Worm (Caenorhabditis elegans) whole organism, late embryonic: ENCODE data around the gene F28A10.8.

Source experiments
- C38D4.7 ChIP-seq: fragments of 200-800 bp; sonication (Bioruptor generic); optimal IDR thresholded peaks from 2 replicates; lab custom pipeline; 2018; ENCODE audit warnings: mild to moderate bottlenecking, missing genetic modification characterization, moderate library complexity, missing compliant biosample characterization
- K02D7.2 ChIP-seq: sonication (generic microtip); optimal IDR thresholded peaks from 2 replicates; lab custom pipeline; 2017; ENCODE audit warnings: mild to moderate bottlenecking, missing genetic modification characterization, missing compliant biosample characterization
- T23F11.4 ChIP-seq: fragments of 200-800 bp; sonication (Bioruptor generic); optimal IDR thresholded peaks from 2 replicates; lab custom pipeline; 2018; ENCODE audit warnings: mild to moderate bottlenecking, missing genetic modification characterization, missing compliant biosample characterization
- Y22D7AL.16 ChIP-seq: sonication (generic microtip); optimal IDR thresholded peaks from 2 replicates; lab custom pipeline; 2016; ENCODE audit warnings: missing genetic modification characterization, missing compliant biosample characterization
- ama-1 ChIP-seq: fragments of 150-350 bp; optimal IDR thresholded peaks from 2 replicates; lab custom pipeline; 2014
- ceh-14 ChIP-seq: sonication (generic microtip); optimal IDR thresholded peaks from 2 replicates; lab custom pipeline; 2016; ENCODE audit warnings: missing genotype, missing genetic modification characterization, missing compliant biosample characterization
- ceh-19 ChIP-seq: fragments of 200-800 bp; sonication (Bioruptor generic); optimal IDR thresholded peaks from 2 replicates; lab custom pipeline; 2018; ENCODE audit warnings: mild to moderate bottlenecking, missing genetic modification characterization, missing compliant biosample characterization
- ceh-2 ChIP-seq: sonication (generic microtip); optimal IDR thresholded peaks from 2 replicates; lab custom pipeline; 2016; ENCODE audit warnings: missing genotype, missing genetic modification characterization, missing compliant biosample characterization
- ceh-22 ChIP-seq: sonication (generic microtip); optimal IDR thresholded peaks from 2 replicates; lab custom pipeline; 2017; ENCODE audit warnings: missing biosample characterization, missing genetic modification characterization
- ceh-31 ChIP-seq: sonication (generic microtip); optimal IDR thresholded peaks from 2 replicates; lab custom pipeline; 2016; ENCODE audit warnings: missing genetic modification characterization, missing compliant biosample characterization
- ceh-34 ChIP-seq: sonication (generic microtip); optimal IDR thresholded peaks from 2 replicates; lab custom pipeline; 2016; ENCODE audit warnings: mild to moderate bottlenecking, missing genetic modification characterization, missing compliant biosample characterization
- ceh-48 ChIP-seq: sonication (generic microtip); optimal IDR thresholded peaks from 2 replicates; lab custom pipeline; 2016; ENCODE audit warnings: missing genetic modification characterization, inconsistent platforms, missing compliant biosample characterization
- ceh-6 ChIP-seq: fragments of 200-800 bp; sonication (Bioruptor generic); optimal IDR thresholded peaks from 2 replicates; lab custom pipeline; 2018; ENCODE audit warnings: mild to moderate bottlenecking, missing genetic modification characterization, missing compliant biosample characterization
- che-1 ChIP-seq: sonication (generic microtip); optimal IDR thresholded peaks from 2 replicates; lab custom pipeline; 2016; ENCODE audit warnings: mild to moderate bottlenecking, missing genetic modification characterization, missing compliant biosample characterization
- dmd-4 ChIP-seq: sonication (generic microtip); optimal IDR thresholded peaks from 2 replicates; lab custom pipeline; 2016; ENCODE audit warnings: borderline replicate concordance, missing genetic modification characterization, missing compliant biosample characterization
- dve-1 ChIP-seq: sonication (generic microtip); optimal IDR thresholded peaks from 2 replicates; lab custom pipeline; 2017; ENCODE audit warnings: antibody characterized with exemption, mild to moderate bottlenecking, missing genetic modification characterization, missing compliant biosample characterization
- elt-2 ChIP-seq: sonication (generic microtip); optimal IDR thresholded peaks from 2 replicates; lab custom pipeline; 2016; ENCODE audit warnings: missing genetic modification reagents, missing genetic modification characterization, missing compliant biosample characterization
- ets-4 ChIP-seq: sonication (generic microtip); optimal IDR thresholded peaks from 2 replicates; lab custom pipeline; 2016; ENCODE audit warnings: missing genetic modification characterization, missing compliant biosample characterization
- eyg-1 ChIP-seq: sonication (generic microtip); optimal IDR thresholded peaks from 2 replicates; lab custom pipeline; 2016; ENCODE audit warnings: missing genotype, missing genetic modification characterization, missing compliant biosample characterization
- fax-1 ChIP-seq: sonication (generic microtip); optimal IDR thresholded peaks from 2 replicates; lab custom pipeline; 2016; ENCODE audit warnings: missing genotype, missing genetic modification characterization, missing compliant biosample characterization
- fkh-10 ChIP-seq: fragments of 150-350 bp; optimal IDR thresholded peaks from 2 replicates; lab custom pipeline; 2014; ENCODE audit warnings: missing biosample characterization, missing genetic modification reagents, missing genetic modification characterization
- gmeb-2 ChIP-seq: sonication (generic microtip); optimal IDR thresholded peaks from 2 replicates; lab custom pipeline; 2016; ENCODE audit warnings: missing genetic modification characterization, inconsistent platforms, missing compliant biosample characterization
- hlh-13 ChIP-seq: fragments of 200-800 bp; sonication (Bioruptor generic); optimal IDR thresholded peaks from 2 replicates; lab custom pipeline; 2018; ENCODE audit warnings: mild to moderate bottlenecking, missing genetic modification characterization, missing compliant biosample characterization
- hlh-15 ChIP-seq: sonication (generic microtip); optimal IDR thresholded peaks from 2 replicates; lab custom pipeline; 2016; ENCODE audit warnings: missing genetic modification characterization, missing compliant biosample characterization
- hlh-30 ChIP-seq: sonication (generic microtip); optimal IDR thresholded peaks from 2 replicates; lab custom pipeline; 2017; ENCODE audit warnings: antibody characterized with exemption, missing genetic modification characterization, missing compliant biosample characterization; ENCODE audit not compliant: insufficient read depth
- hlh-6 ChIP-seq: sonication (generic microtip); optimal IDR thresholded peaks from 2 replicates; lab custom pipeline; 2016; ENCODE audit warnings: missing genotype, missing genetic modification characterization, missing compliant biosample characterization
- hlh-8 ChIP-seq: sonication (generic microtip); optimal IDR thresholded peaks from 2 replicates; lab custom pipeline; 2016; ENCODE audit warnings: missing genotype, missing genetic modification characterization, missing compliant biosample characterization
- madf-2 ChIP-seq: sonication (generic microtip); optimal IDR thresholded peaks from 2 replicates; lab custom pipeline; 2017; ENCODE audit warnings: missing genetic modification characterization, missing compliant biosample characterization
- mec-3 ChIP-seq: sonication (generic microtip); optimal IDR thresholded peaks from 2 replicates; lab custom pipeline; 2016; ENCODE audit warnings: borderline replicate concordance, missing genetic modification characterization, missing compliant biosample characterization
- nfya-1 ChIP-seq: sonication (generic microtip); optimal IDR thresholded peaks from 2 replicates; lab custom pipeline; 2017; ENCODE audit warnings: missing genetic modification characterization, mild to moderate bottlenecking, missing compliant biosample characterization, antibody characterized with exemption, moderate library complexity
- nhr-11 ChIP-seq: fragments of 150-350 bp; optimal IDR thresholded peaks from 2 replicates; lab custom pipeline; 2014; ENCODE audit warnings: missing biosample characterization, missing genetic modification characterization
- pat-9 ChIP-seq: fragments of 200-800 bp; sonication (Bioruptor generic); optimal IDR thresholded peaks from 2 replicates; lab custom pipeline; 2018; ENCODE audit warnings: mild to moderate bottlenecking, missing genetic modification characterization, moderate library complexity, missing compliant biosample characterization
- pha-4 ChIP-seq: fragments of 150-350 bp; optimal IDR thresholded peaks from 2 replicates; lab custom pipeline; 2018; ENCODE audit warnings: missing biosample characterization, missing genetic modification reagents, missing genetic modification characterization
- pqm-1 ChIP-seq: sonication (generic microtip); optimal IDR thresholded peaks from 2 replicates; lab custom pipeline; 2016; ENCODE audit warnings: missing genetic modification characterization, missing compliant biosample characterization
- pros-1 ChIP-seq: fragments of 150-350 bp; optimal IDR thresholded peaks from 2 replicates; lab custom pipeline; 2014; ENCODE audit warnings: missing biosample characterization, missing genetic modification reagents, missing genetic modification characterization
- ref-2 ChIP-seq: sonication (generic microtip); optimal IDR thresholded peaks from 2 replicates; lab custom pipeline; 2016; ENCODE audit warnings: missing genetic modification characterization, missing compliant biosample characterization
- rnt-1 ChIP-seq: sonication (generic microtip); optimal IDR thresholded peaks from 2 replicates; lab custom pipeline; 2016; ENCODE audit warnings: missing genetic modification characterization, missing compliant biosample characterization
- sdc-2 ChIP-seq: sonication (generic microtip); optimal IDR thresholded peaks from 2 replicates; lab custom pipeline; 2016; ENCODE audit warnings: missing genotype, missing genetic modification characterization, missing compliant biosample characterization
- sox-4 ChIP-seq: sonication (generic microtip); optimal IDR thresholded peaks from 2 replicates; lab custom pipeline; 2017; ENCODE audit warnings: mild to moderate bottlenecking, missing genetic modification characterization, inconsistent platforms, missing compliant biosample characterization
- syd-9 ChIP-seq: sonication (generic microtip); optimal IDR thresholded peaks from 2 replicates; lab custom pipeline; 2016; ENCODE audit warnings: mild to moderate bottlenecking, missing genetic modification characterization, moderate library complexity, missing compliant biosample characterization
- tbx-7 ChIP-seq: sonication (generic microtip); optimal IDR thresholded peaks from 2 replicates; lab custom pipeline; 2016; ENCODE audit warnings: missing genotype, missing genetic modification characterization, missing compliant biosample characterization
- ttx-3 ChIP-seq: sonication (generic microtip); optimal IDR thresholded peaks from 2 replicates; lab custom pipeline; 2016; ENCODE audit warnings: missing genetic modification reagents, missing genetic modification characterization, missing compliant biosample characterization
- unc-3 ChIP-seq, 2 experiments: fragments of 200-800 bp in 1 of 2; sonication (Bioruptor generic) in 1 of 2; sonication (generic microtip) in 1 of 2; conservative IDR thresholded peaks in 1 of 2; optimal IDR thresholded peaks in 1 of 2; 2 replicates each; pipeline versions ENCODE4 v1.3.6 to Lab custom; 2016 to 2022; ENCODE audit warnings: missing compliant biosample characterization in 2 of 2, missing genetic modification characterization in 2 of 2, missing genetic modification reagents in 1 of 2
- unc-42 ChIP-seq: sonication (generic microtip); optimal IDR thresholded peaks from 2 replicates; lab custom pipeline; 2016; ENCODE audit warnings: missing genotype, missing genetic modification characterization, missing compliant biosample characterization
- unc-55 ChIP-seq: sonication (generic microtip); optimal IDR thresholded peaks from 2 replicates; lab custom pipeline; 2017; ENCODE audit warnings: missing biosample characterization, missing genetic modification reagents, missing genetic modification characterization
- zip-5 ChIP-seq: sonication (generic microtip); optimal IDR thresholded peaks from 2 replicates; lab custom pipeline; 2016; ENCODE audit warnings: missing genetic modification characterization, missing compliant biosample characterization
- ztf-16 ChIP-seq: sonication (generic microtip); optimal IDR thresholded peaks from 2 replicates; lab custom pipeline; 2017; ENCODE audit warnings: missing genetic modification characterization, missing compliant biosample characterization

The F28A10.8 gene

DNA sequence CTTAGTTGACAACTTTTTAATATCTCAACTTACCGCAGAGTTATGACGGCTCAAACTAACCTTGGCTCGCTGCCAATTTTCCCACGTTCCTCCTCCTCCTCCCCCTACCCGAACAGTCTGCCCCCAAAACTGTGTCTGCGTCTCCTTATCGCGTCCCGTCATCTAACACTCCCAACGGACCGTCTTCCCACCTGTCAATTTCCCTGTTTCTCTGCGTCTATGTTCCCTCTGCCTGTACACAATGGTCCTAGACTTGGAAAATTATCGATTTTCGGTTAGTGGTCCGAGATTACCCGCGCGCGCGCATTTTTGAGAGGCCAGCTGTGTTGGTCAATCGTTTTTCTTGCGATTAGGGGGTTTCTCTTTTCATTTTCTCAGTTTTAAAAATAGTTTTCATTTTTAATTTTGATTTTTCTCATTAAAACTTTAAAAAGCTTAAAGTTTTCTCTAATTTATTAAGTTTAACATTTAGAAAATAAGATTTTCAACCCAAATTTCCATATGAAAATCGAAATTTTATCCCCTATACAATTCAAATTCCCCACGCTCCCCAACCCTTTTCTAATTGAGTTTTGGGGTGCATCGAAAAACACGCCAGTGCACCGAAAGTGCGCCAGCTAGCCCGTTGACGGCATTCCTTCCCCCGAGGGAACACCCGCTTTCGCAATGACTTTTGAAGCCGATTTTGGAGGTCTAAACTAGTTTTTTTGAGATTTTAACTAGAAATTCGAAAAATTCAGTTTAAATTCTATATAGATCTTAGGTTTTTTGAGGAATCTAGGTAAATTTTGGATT is 34.9 kb upstream of the F28A10.8 start, which contains the start of gene alg-2:
TSS of gene alg-2 (plus strand) at position 220 of the 795 bp plus-strand sequence.
- TF ChIP-seq ttx-3 (no peak), ama-1 (lab: Kevin White, UChicago) (no peak), dve-1 (tag; lab: Kevin White, UChicago) (no peak), madf-2 (tag; lab: Kevin White, UChicago) (no peak), unc-42 (tag; lab: Kevin White, UChicago) (peak; percentile 91), hlh-8 (no peak), pat-9 (no peak), C38D4.7 (GFP tag; lab: Kevin White, UChicago) (no peak), pqm-1 (tag; lab: Kevin White, UChicago) (no peak), sox-4 (tag; lab: Kevin White, UChicago) (no peak), ref-2 (tag; lab: Kevin White, UChicago) (peak; percentile 52), dmd-4 (no peak), eyg-1 (tag; lab: Kevin White, UChicago) (no peak), nfya-1 (tag; lab: Kevin White, UChicago) (no peak), ceh-34 (tag; lab: Kevin White, UChicago) (no peak), ceh-6 (no peak), K02D7.2 (tag; lab: Kevin White, UChicago) (peak; percentile 27), ceh-14 (tag; lab: Kevin White, UChicago) (peak; percentile 7), pha-4 (tag; lab: Kevin White, UChicago) (no peak), unc-3 (GFP tag; conservative IDR thresholded peaks at IDR 0.05; lab: Robert Waterston, UW) (peak; percentile 48; the same call in 1 of the 2 replicates), unc-3 (tag; optimal IDR thresholded peaks at IDR 0.05; lab: Kevin White, UChicago) (peak; percentile 82), fkh-10 (GFP tag; lab: Kevin White, UChicago) (no peak), tbx-7 (tag; lab: Kevin White, UChicago) (no peak), sdc-2 (tag; lab: Kevin White, UChicago) (no peak), ceh-22 (no peak), gmeb-2 (tag; lab: Kevin White, UChicago) (no peak), Y22D7AL.16 (tag; lab: Kevin White, UChicago) (no peak), syd-9 (tag; lab: Kevin White, UChicago) (no peak), hlh-6 (tag; lab: Kevin White, UChicago) (no peak), hlh-13 (GFP tag; lab: Kevin White, UChicago) (no peak), mec-3 (tag; lab: Kevin White, UChicago) (no peak), hlh-15 (tag; lab: Kevin White, UChicago) (no peak), ztf-16 (tag; lab: Kevin White, UChicago) (no peak), ceh-2 (no peak), ceh-31 (tag; lab: Kevin White, UChicago) (peak; percentile 1), ets-4 (peak; percentile 15), hlh-30 (tag; lab: Kevin White, UChicago) (no peak), unc-55 (GFP tag; lab: Kevin White, UChicago) (peak; percentile 28), fax-1 (tag; lab: Kevin White, UChicago) (no peak), elt-2 (tag; lab: Kevin White, UChicago) (peak; percentile 53), ceh-19 (GFP tag; lab: Kevin White, UChicago) (no peak), che-1 (tag; lab: Kevin White, UChicago) (peak; percentile 26), zip-5 (tag; lab: Kevin White, UChicago) (no peak), rnt-1 (tag; lab: Kevin White, UChicago) (no peak), nhr-11 (no peak), ceh-48 (tag; lab: Kevin White, UChicago) (peak; percentile 67), pros-1 (tag; lab: Kevin White, UChicago) (no peak), T23F11.4 (GFP tag; lab: Kevin White, UChicago) (no peak)
